Fruit fly (Drosophila melanogaster): ENCODE data around the gene CG4751.

Gene CG4751

DNA sequence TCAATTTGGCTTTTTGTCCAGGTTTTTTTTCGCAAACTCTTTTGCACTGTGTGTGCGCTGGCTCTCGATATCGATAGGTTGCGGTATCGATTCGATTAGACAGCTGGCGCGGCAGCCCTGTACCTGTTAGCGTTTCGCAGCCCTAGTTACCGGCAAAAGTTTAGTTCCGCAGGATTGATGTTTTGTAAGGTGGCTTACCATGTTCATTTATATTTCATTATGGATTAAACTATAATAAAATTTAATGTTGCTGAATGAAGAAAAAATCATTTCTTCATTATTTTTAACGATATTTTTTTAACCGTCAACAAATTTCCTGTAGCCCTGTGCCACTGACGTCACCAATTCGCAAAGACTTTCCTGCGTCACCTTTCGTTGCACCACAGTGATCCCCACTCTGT is 24.0 kb upstream of the CG4751 start, which contains the start of gene Reps (continued):
- TF ChIP-seq CG7786 (GFP tag; optimal IDR thresholded peaks at IDR 0.05), result peak; percentile 97
- TF ChIP-seq dmrt11E (tag; optimal IDR thresholded peaks at IDR 0.05), result peak; percentile 99
- TF ChIP-seq eve (GFP tag; optimal IDR thresholded peaks at IDR 0.05), result peak in 1 of 2 experiments; percentile 93
- TF ChIP-seq CG2712 (tag; optimal IDR thresholded peaks at IDR 0.05), result peak; percentile 99
- peak; percentile 93 for TF ChIP-seq CkIIα-i1 (GFP tag; IDR thresholded peaks at IDR 0.05)
- peak; percentile 92 for TF ChIP-seq NK7.1 (GFP tag; optimal IDR thresholded peaks at IDR 0.05)
- TF ChIP-seq Med (GFP tag), result peak; percentile 100
- peak; percentile 94 for TF ChIP-seq mirr (GFP tag; optimal IDR thresholded peaks at IDR 0.05)
- peak; percentile 55 for TF ChIP-seq Dp (GFP tag; optimal IDR thresholded peaks at IDR 0.05)
- TF ChIP-seq bsh (GFP tag; optimal IDR thresholded peaks at IDR 0.05), result peak; percentile 87 to 99
- TF ChIP-seq ap (GFP tag; IDR thresholded peaks at IDR 0.05), result peak; percentile 99
- TF ChIP-seq z (GFP tag; IDR thresholded peaks at IDR 0.05), result peak; percentile 83
- TF ChIP-seq sens-2 (GFP tag; IDR thresholded peaks at IDR 0.05), result peak; percentile 98
- peak; percentile 99 for TF ChIP-seq Chrac-16 (GFP tag; optimal IDR thresholded peaks at IDR 0.05)
- peak; percentile 95 for TF ChIP-seq da (GFP tag; optimal IDR thresholded peaks at IDR 0.05)
- peak; percentile 97 for TF ChIP-seq CG15011 (GFP tag; optimal IDR thresholded peaks at IDR 0.05)
- TF ChIP-seq slou (GFP tag; optimal IDR thresholded peaks at IDR 0.05), result peak; percentile 99
- peak; percentile 99 for TF ChIP-seq CoRest (tag; optimal IDR thresholded peaks at IDR 0.05)
- no peak for TF ChIP-seq Hr78 (GFP tag; optimal IDR thresholded peaks at IDR 0.05)
- TF ChIP-seq CG32532 (GFP tag; IDR thresholded peaks at IDR 0.05), result peak; percentile 99
- TF ChIP-seq Dfd (GFP tag; optimal IDR thresholded peaks at IDR 0.05), result no peak
- peak; percentile 98 for TF ChIP-seq Gsc (GFP tag; IDR thresholded peaks at IDR 0.05)
- peak; percentile 99 for TF ChIP-seq Rfx (GFP tag; IDR thresholded peaks at IDR 0.05)
- TF ChIP-seq odd (GFP tag; optimal IDR thresholded peaks at IDR 0.05), result peak; percentile 93
- TF ChIP-seq gcm2 (GFP tag; optimal IDR thresholded peaks at IDR 0.05), result peak; percentile 95
- TF ChIP-seq CHES-1-like (GFP tag; optimal IDR thresholded peaks at IDR 0.05), result peak; percentile 96
- TF ChIP-seq mam (GFP tag; optimal IDR thresholded peaks at IDR 0.05), result peak; percentile 98
- TF ChIP-seq ftz-f1 (GFP tag; optimal IDR thresholded peaks at IDR 0.05), result peak; percentile 84
- peak; percentile 98 for TF ChIP-seq Rx (GFP tag; IDR thresholded peaks at IDR 0.05)
- TF ChIP-seq lov (optimal IDR thresholded peaks at IDR 0.05), result no peak
- TF ChIP-seq lov (GFP tag; IDR thresholded peaks at IDR 0.05), result peak; percentile 98
- TF ChIP-seq CG9437 (GFP tag; optimal IDR thresholded peaks at IDR 0.05), result peak; percentile 92
- TF ChIP-seq sna (GFP tag; IDR thresholded peaks at IDR 0.05; ENCODE audit: partially characterized antibody), result peak; percentile 74; the same call in 1 of the 2 replicates
- peak; percentile 83 for TF ChIP-seq CG3995 (GFP tag; optimal IDR thresholded peaks at IDR 0.05)
- TF ChIP-seq CG10267 (tag; optimal IDR thresholded peaks at IDR 0.05), result peak; percentile 96
- no peak for TF ChIP-seq Vsx1 (GFP tag; optimal IDR thresholded peaks at IDR 0.05)
- no peak for TF ChIP-seq yki (optimal IDR thresholded peaks at IDR 0.05)
- peak; percentile 92 for TF ChIP-seq disco-r (GFP tag; optimal IDR thresholded peaks at IDR 0.05)
- peak; percentile 98 for TF ChIP-seq gt (GFP tag; IDR thresholded peaks at IDR 0.05)
- TF ChIP-seq Fer2 (tag; optimal IDR thresholded peaks at IDR 0.05), result peak; percentile 98
- TF ChIP-seq Opbp (GFP tag; IDR thresholded peaks at IDR 0.05; ENCODE audit: partially characterized antibody), result peak; percentile 15; the same call in 1 of the 3 replicates
- TF ChIP-seq gsb-n (tag; optimal IDR thresholded peaks at IDR 0.05), result peak; percentile 98
- TF ChIP-seq CG30403 (GFP tag; optimal IDR thresholded peaks at IDR 0.05), result peak; percentile 99
- TF ChIP-seq vnd (GFP tag; IDR thresholded peaks at IDR 0.05; ENCODE audit: partially characterized antibody), result peak; percentile 52; the same call in 2 of the 3 replicates
- peak; percentile 99 for TF ChIP-seq bcd (GFP tag; optimal IDR thresholded peaks at IDR 0.05)
- TF ChIP-seq CG9932 (GFP tag; IDR thresholded peaks at IDR 0.05), result peak; percentile 99
- peak; percentile 96 for TF ChIP-seq tx (GFP tag; optimal IDR thresholded peaks at IDR 0.05)
- peak; percentile 98 for TF ChIP-seq CG8388 (GFP tag; optimal IDR thresholded peaks at IDR 0.05)
- TF ChIP-seq Antp (GFP tag; optimal IDR thresholded peaks at IDR 0.05), result peak; percentile 96
- TF ChIP-seq gcm (GFP tag; optimal IDR thresholded peaks at IDR 0.05), result peak; percentile 97
- peak; percentile 97 for TF ChIP-seq CG31224 (GFP tag; IDR thresholded peaks at IDR 0.05)

All from whole organism, embryonic.